Worm (Caenorhabditis elegans): Measurements from ENCODE around the gene mrpl-1.
A peak's percentile ranks its signal among the peaks of the same experiment; 100 is the strongest.

Gene mrpl-1

ce11 chrIV:7709701-7710100, at the start of gene mrpl-1, which contains the start of the genes emc-6 and mrps-24:
mrpl-1 (minus strand) TSS chrIV:7709701.
emc-6 (minus strand) TSS chrIV:7709736.
mrps-24 (plus strand) TSS chrIV:7710045.
- no peak for TF ChIP-seq him-1 (tag; optimal IDR thresholded peaks at IDR 0.05)
- peak; percentile 92 for TF ChIP-seq W03F9.2 (tag; optimal IDR thresholded peaks at IDR 0.05)

- TF ChIP-seq W03F9.2 (tag; optimal IDR thresholded peaks at IDR 0.05) = no peak
- no peak for TF ChIP-seq him-1 (tag; optimal IDR thresholded peaks at IDR 0.05)
- TF ChIP-seq dao-5 (tag; optimal IDR thresholded peaks at IDR 0.05) = no peak
Measured at ce11 chrIV:7757245-7757644, 47.7 kb upstream of the mrpl-1 start, which contains the start of gene C46A5.4. C46A5.4 (minus strand) TSS chrIV:7757345.

DNA sequence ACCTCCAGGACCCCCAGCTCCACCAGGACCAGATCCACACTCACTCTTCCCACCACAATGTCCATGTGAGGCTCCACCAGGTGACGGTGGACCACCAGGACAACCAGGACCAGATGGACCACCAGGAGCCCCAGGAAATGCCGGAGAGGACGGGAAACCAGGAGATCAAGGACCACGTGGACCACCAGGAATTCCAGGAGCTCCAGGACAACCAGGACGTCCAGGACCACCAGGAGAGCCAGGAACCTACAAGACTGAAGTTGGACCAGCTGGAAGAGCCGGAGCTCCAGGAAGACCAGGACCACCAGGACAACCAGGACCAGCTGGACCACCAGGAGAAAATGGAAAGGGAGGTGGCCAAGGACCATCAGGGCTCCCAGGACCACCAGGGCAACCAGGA, 44.6 kb upstream of the mrpl-1 start:
- TF ChIP-seq W03F9.2 (tag; optimal IDR thresholded peaks at IDR 0.05) (no peak), him-1 (tag; optimal IDR thresholded peaks at IDR 0.05) (no peak), dao-5 (tag; optimal IDR thresholded peaks at IDR 0.05) (no peak)

ce11 chrIV:7753108-7753507, 43.6 kb upstream of the mrpl-1 start, which contains the start of gene col-14:
col-14 (plus strand) TSS chrIV:7753408.
- TF ChIP-seq him-1 (tag; optimal IDR thresholded peaks at IDR 0.05) (no peak), W03F9.2 (tag; optimal IDR thresholded peaks at IDR 0.05) (no peak), dao-5 (tag; optimal IDR thresholded peaks at IDR 0.05) (no peak)

DNA sequence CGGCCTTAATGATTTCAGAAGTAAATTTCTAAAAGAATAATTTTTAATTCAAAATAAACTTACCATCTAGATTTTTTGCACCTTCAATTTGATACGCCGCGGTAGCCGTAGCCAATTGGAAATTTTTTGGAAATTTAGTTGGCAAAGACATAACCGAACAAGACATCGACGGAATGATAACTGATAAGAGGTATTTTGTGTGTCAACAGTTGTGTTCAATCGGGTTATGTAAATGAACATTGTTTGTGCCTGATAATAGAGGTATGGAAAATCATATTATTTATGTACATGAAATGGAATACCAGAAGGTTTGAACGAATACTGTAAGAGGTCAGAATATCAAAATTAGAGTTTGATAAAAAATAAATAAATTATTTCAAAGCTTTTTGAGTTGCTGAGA, 38.3 kb upstream of the mrpl-1 start, which contains the start of gene klo-1:
TSS of gene klo-1 (minus strand) at position 388 of the 400 bp plus-strand sequence.
- TF ChIP-seq W03F9.2 (tag; optimal IDR thresholded peaks at IDR 0.05) (no peak), dao-5 (tag; optimal IDR thresholded peaks at IDR 0.05) (no peak), him-1 (tag; optimal IDR thresholded peaks at IDR 0.05) (no peak)

ce11 chrIV:7743539-7743938, 34.0 kb upstream of the mrpl-1 start, which contains the start of gene npr-35:
npr-35 (plus strand) TSS chrIV:7743839.
- TF ChIP-seq him-1 (tag; optimal IDR thresholded peaks at IDR 0.05) (no peak), W03F9.2 (tag; optimal IDR thresholded peaks at IDR 0.05) (no peak), dao-5 (tag; optimal IDR thresholded peaks at IDR 0.05) (no peak)

DNA sequence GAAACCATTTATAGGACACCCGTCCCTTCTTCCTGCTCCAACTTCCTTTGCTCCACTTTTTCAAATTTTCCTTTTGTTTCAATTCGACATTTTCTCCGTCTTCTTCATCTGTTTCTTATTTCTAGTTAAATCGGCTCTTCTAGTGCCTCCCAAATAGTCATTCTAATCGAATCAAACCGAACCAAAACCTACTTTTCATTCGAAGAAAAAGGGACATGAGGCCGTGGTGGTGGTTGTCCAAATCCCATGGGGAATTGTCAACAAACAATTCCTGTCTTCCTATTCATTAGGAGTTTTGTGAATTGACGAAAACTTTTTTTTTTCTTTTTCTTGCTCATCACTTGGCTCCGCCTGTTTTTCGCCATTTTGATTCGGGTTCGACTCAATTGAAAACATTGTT, 27.1 kb upstream of the mrpl-1 start:
- TF ChIP-seq W03F9.2 (tag; optimal IDR thresholded peaks at IDR 0.05) (no peak), him-1 (tag; optimal IDR thresholded peaks at IDR 0.05) (no peak), dao-5 (tag; optimal IDR thresholded peaks at IDR 0.05) (no peak)

DNA sequence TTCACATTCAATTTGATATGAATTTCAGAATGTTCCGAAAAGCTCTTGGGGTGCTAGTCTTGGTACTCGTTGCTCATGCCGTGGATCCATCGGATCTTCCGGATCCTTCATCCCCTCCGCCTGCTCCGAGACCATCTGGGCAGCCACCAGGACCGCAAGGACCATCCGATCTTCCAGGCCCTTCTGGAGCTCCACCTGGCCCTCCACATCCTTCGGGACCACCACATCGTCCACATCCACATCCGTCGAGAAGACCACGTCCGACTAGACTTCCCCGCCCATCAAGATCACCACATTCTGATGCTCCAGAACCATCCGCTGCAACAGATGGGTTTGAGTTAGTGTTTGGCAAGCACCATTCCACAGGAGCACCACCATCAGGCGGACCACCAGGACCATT, 25.1 kb upstream of the mrpl-1 start, which contains the start of gene clx-1:
TSS of gene clx-1 (plus strand) at position 30 of the 400 bp plus-strand sequence.
- TF ChIP-seq W03F9.2 (tag; optimal IDR thresholded peaks at IDR 0.05) (no peak), him-1 (tag; optimal IDR thresholded peaks at IDR 0.05) (no peak), dao-5 (tag; optimal IDR thresholded peaks at IDR 0.05) (no peak)

ce11 chrIV:7734173-7734572, 24.7 kb upstream of the mrpl-1 start:
- TF ChIP-seq W03F9.2 (tag; optimal IDR thresholded peaks at IDR 0.05) (no peak), him-1 (tag; optimal IDR thresholded peaks at IDR 0.05) (no peak), dao-5 (tag; optimal IDR thresholded peaks at IDR 0.05) (no peak)

ce11 chrIV:7731960-7732359, 22.5 kb upstream of the mrpl-1 start, which contains the start of the genes C50F7.9 and C50F7.3:
C50F7.9 (minus strand) TSS chrIV:7732060.
C50F7.3 (plus strand) TSS chrIV:7732329.
- TF ChIP-seq him-1 (tag; optimal IDR thresholded peaks at IDR 0.05) (no peak), W03F9.2 (tag; optimal IDR thresholded peaks at IDR 0.05) (no peak), dao-5 (tag; optimal IDR thresholded peaks at IDR 0.05) (no peak)

DNA sequence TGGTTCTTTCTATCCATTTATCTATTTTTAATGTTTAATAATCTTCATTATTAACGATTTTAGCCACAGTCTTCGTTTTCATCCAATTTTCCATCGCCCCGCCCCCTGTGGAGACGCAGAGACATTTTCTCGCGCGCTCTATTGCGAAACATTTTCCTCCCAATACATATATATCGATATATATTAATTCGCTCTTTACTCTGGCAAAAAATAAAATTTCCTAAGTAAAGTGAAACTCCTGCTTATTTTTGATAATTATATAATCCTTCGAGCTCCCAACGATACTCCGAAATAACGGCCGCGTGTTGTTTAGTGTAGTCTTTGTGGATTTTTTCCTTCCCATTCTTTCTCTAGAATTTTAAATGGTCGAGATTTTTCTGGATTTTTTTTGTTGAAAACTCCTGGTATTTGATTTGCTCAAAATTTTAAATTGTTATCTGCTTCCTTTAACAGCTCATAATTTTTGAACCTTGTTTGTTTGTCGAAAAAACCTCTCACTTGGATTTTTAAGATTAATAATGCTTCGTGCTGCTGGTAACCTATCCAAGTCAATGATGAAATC, 19.0 kb upstream of the mrpl-1 start, which contains the start of gene sucg-1:
TSS of gene sucg-1 (plus strand) at position 512 of the 562 bp plus-strand sequence.
- TF ChIP-seq dao-5 (tag; optimal IDR thresholded peaks at IDR 0.05) (no peak), W03F9.2 (tag; optimal IDR thresholded peaks at IDR 0.05) (no peak), him-1 (tag; optimal IDR thresholded peaks at IDR 0.05) (no peak)

DNA sequence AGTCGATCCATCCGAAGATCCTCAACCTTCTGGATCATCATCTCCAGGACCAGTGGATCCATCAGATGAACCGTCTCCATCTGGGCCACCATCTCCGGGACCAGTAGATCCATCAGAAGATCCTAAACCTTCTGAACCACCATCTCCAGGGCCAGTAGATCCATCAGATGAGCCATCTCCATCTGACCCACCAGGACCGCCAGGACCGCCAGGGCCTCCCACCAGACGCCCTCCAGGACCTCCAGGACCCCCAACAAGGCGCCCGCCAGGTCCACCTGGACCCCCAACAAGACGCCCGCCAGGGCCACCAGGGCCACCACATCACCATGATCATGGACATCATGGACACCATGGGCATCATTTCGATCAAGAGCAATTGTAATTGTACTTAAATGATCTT, 17.8 kb upstream of the mrpl-1 start:
- no peak for TF ChIP-seq W03F9.2 (tag; optimal IDR thresholded peaks at IDR 0.05)

- TF ChIP-seq W03F9.2 (tag; optimal IDR thresholded peaks at IDR 0.05) (no peak), dao-5 (tag; optimal IDR thresholded peaks at IDR 0.05) (no peak), him-1 (tag; optimal IDR thresholded peaks at IDR 0.05) (no peak)
Measured at ce11 chrIV:7726325-7726724, 16.8 kb upstream of the mrpl-1 start, which contains the start of gene C50F7.5. C50F7.5 (plus strand) TSS chrIV:7726719.

DNA sequence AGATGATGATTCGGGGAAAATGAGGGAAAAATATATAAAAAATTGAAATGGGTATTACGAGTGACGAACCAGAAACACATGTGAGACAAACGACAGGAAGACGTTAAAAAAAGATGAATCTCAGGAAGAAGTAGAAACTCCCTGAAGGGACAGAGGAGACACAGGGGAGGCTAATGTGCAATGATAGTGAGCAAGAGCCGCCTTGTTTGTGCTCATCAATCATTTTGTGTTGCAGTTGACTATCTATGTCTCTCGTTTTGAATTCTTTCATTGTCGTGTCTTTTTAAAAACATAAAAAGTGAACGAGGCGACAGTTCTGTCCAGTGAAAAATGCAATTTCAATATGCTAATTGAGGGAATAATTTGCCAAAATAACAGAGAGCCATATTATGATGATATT, 15.4 kb upstream of the mrpl-1 start:
- no peak for TF ChIP-seq W03F9.2 (tag; optimal IDR thresholded peaks at IDR 0.05)
- no peak for TF ChIP-seq dao-5 (tag; optimal IDR thresholded peaks at IDR 0.05)
- no peak for TF ChIP-seq him-1 (tag; optimal IDR thresholded peaks at IDR 0.05)

ce11 chrIV:7723555-7723954, 14.1 kb upstream of the mrpl-1 start:
- TF ChIP-seq him-1 (tag; optimal IDR thresholded peaks at IDR 0.05) (no peak), W03F9.2 (tag; optimal IDR thresholded peaks at IDR 0.05) (no peak), dao-5 (tag; optimal IDR thresholded peaks at IDR 0.05) (no peak)
